Fruit fly (Drosophila melanogaster) whole organism, embryonic: Measurements from ENCODE around the gene NFAT.

Experiments used
- Atf-2 ChIP-seq: fragments of 200-800 bp; sonication (Bioruptor generic); optimal IDR thresholded peaks from 2 replicates; lab custom pipeline; 2016; ENCODE audit warnings: missing biosample characterization, missing genetic modification characterization
- BEAF-32 ChIP-seq: fragments of 200-800 bp; sonication (Bioruptor generic); optimal IDR thresholded peaks from 3 replicates; lab custom pipeline; 2017; ENCODE audit warnings: missing biosample characterization, missing genetic modification characterization, mild to moderate bottlenecking, moderate library complexity, missing genetic modification reagents
- BtbVII ChIP-seq: fragments of 200-800 bp; sonication (Bioruptor generic); optimal IDR thresholded peaks from 3 replicates; lab custom pipeline; 2017; ENCODE audit warnings: missing biosample characterization, mild to moderate bottlenecking, missing genetic modification characterization
- CG11093 ChIP-seq: fragments of 200-800 bp; sonication (Bioruptor generic); IDR thresholded peaks from 3 replicates; pipeline ENCODE4 v1.3.6; 2022; ENCODE audit warnings: missing biosample characterization, missing genetic modification characterization
- CG11504 ChIP-seq: fragments of 200-800 bp; sonication (Bioruptor generic); optimal IDR thresholded peaks from 3 replicates; lab custom pipeline; 2019; ENCODE audit warnings: missing biosample characterization, mild to moderate bottlenecking, missing genetic modification characterization, moderate library complexity
- CG11560 ChIP-seq: fragments of 200-800 bp; sonication (Bioruptor generic); IDR thresholded peaks from 3 replicates; pipeline ENCODE4 v1.3.6; 2022; ENCODE audit warnings: missing biosample characterization, missing genetic modification characterization
- CG13624 ChIP-seq: fragments of 200-800 bp; sonication (Bioruptor generic); optimal IDR thresholded peaks from 2 replicates; lab custom pipeline; 2016; ENCODE audit warnings: missing biosample characterization, missing genetic modification characterization
- CG14014 ChIP-seq: fragments of 200-800 bp; sonication (Bioruptor generic); IDR thresholded peaks from 2 replicates; pipeline ENCODE4 v1.3.6; 2022; ENCODE audit warnings: missing biosample characterization, missing genetic modification characterization
- CG1832 ChIP-seq: fragments of 200-800 bp; sonication (Bioruptor generic); optimal IDR thresholded peaks from 2 replicates; lab custom pipeline; 2017; ENCODE audit warnings: missing biosample characterization, mild to moderate bottlenecking, missing genetic modification characterization, inconsistent platforms
- CG3065 ChIP-seq: fragments of 200-800 bp; sonication (Bioruptor generic); optimal IDR thresholded peaks from 2 replicates; lab custom pipeline; 2016; ENCODE audit warnings: missing biosample characterization, missing genetic modification characterization
- CG43689 ChIP-seq: fragments of 200-800 bp; sonication (Bioruptor generic); IDR thresholded peaks from 2 replicates; pipeline ENCODE4 v1.3.6; 2022; ENCODE audit warnings: missing biosample characterization, missing genetic modification characterization
- CG4707 ChIP-seq: fragments of 200-800 bp; sonication (Bioruptor generic); optimal IDR thresholded peaks from 2 replicates; lab custom pipeline; 2018; ENCODE audit warnings: missing biosample characterization, mild to moderate bottlenecking, missing genetic modification characterization, moderate library complexity
- CG8359 ChIP-seq: fragments of 200-800 bp; sonication (Bioruptor generic); optimal IDR thresholded peaks from 2 replicates; lab custom pipeline; 2017; ENCODE audit warnings: missing biosample characterization, mild to moderate bottlenecking, missing genetic modification characterization, borderline replicate concordance
- CG8478 ChIP-seq: fragments of >200 bp; optimal IDR thresholded peaks from 2 replicates; lab custom pipeline; 2018
- CTCF ChIP-seq: fragments of 200-800 bp; sonication (Bioruptor generic); optimal IDR thresholded peaks from 2 replicates; lab custom pipeline; 2017; ENCODE audit warnings: missing biosample characterization, mild to moderate bottlenecking, missing genetic modification characterization, moderate library complexity
- CkIIα-i1 ChIP-seq: fragments of 200-800 bp; sonication (Bioruptor generic); IDR thresholded peaks from 2 replicates; pipeline ENCODE4 v1.3.6; 2022; ENCODE audit warnings: missing biosample characterization, missing genetic modification characterization
- D19A ChIP-seq: fragments of 200-800 bp; optimal IDR thresholded peaks from 3 replicates; lab custom pipeline; 2019; ENCODE audit warnings: missing biosample characterization, mild to moderate bottlenecking, missing genetic modification characterization, moderate library complexity
- Dref ChIP-seq: fragments of 200-800 bp; sonication (Bioruptor generic); IDR thresholded peaks from 2 replicates; pipeline ENCODE4 v1.3.6; 2022; ENCODE audit warnings: missing biosample characterization, missing genetic modification characterization
- Drgx ChIP-seq: fragments of 200-800 bp; sonication (Bioruptor generic); IDR thresholded peaks from 2 replicates; pipeline ENCODE4 v1.3.6; 2022; ENCODE audit warnings: missing biosample characterization, missing genetic modification characterization
- HLH3B ChIP-seq: fragments of 200-800 bp; sonication (Bioruptor generic); IDR thresholded peaks from 2 replicates; pipeline ENCODE4 v1.3.6; 2022; ENCODE audit warnings: missing biosample characterization, missing genetic modification characterization
- MBD-R2 ChIP-seq: fragments of 200-800 bp; sonication (Bioruptor generic); IDR thresholded peaks from 2 replicates; pipeline ENCODE4 v1.3.6; 2022; ENCODE audit warnings: missing biosample characterization, missing genetic modification characterization
- MESR4 ChIP-seq: fragments of 200-800 bp; sonication (Bioruptor generic); optimal IDR thresholded peaks from 2 replicates; lab custom pipeline; 2018; ENCODE audit warnings: missing biosample characterization, mild to moderate bottlenecking, missing genetic modification characterization, moderate library complexity
- Med ChIP-seq: fragments of 200-800 bp; sonication (Bioruptor generic); peaks from one replicate; lab custom pipeline; 2016; ENCODE audit warnings: missing biosample characterization, missing genetic modification characterization, mild to moderate bottlenecking, inconsistent platforms, moderate library complexity
- Neu2 ChIP-seq: fragments of 200-800 bp; sonication (Bioruptor generic); optimal IDR thresholded peaks from 3 replicates; lab custom pipeline; 2016; ENCODE audit warnings: missing biosample characterization, missing genetic modification characterization, borderline replicate concordance
- Pdp1 ChIP-seq, 2 experiments: fragments of 200-800 bp; sonication (Bioruptor generic); optimal IDR thresholded peaks; 3 replicates each; lab custom pipeline; 2016; ENCODE audit warnings: missing biosample characterization in 2 of 2, missing genetic modification characterization in 2 of 2, mild to moderate bottlenecking in 1 of 2, moderate library complexity in 1 of 2
- Rx ChIP-seq: fragments of 200-800 bp; sonication (Bioruptor generic); IDR thresholded peaks from 2 replicates; pipeline ENCODE4 v1.3.6; 2022; ENCODE audit warnings: missing biosample characterization, missing genetic modification characterization
- Side ChIP-seq: fragments of 200-800 bp; sonication (Bioruptor generic); optimal IDR thresholded peaks from 2 replicates; lab custom pipeline; 2016; ENCODE audit warnings: missing biosample characterization, missing genetic modification characterization
- Sry-δ ChIP-seq: fragments of 200-800 bp; sonication (Bioruptor generic); optimal IDR thresholded peaks from 2 replicates; lab custom pipeline; 2016; ENCODE audit warnings: missing biosample characterization, missing genetic modification characterization
- Tbp ChIP-seq: fragments of >200 bp; optimal IDR thresholded peaks from 2 replicates; lab custom pipeline; 2018; ENCODE audit warnings: missing biosample characterization, missing genetic modification characterization
- bab2 ChIP-seq: fragments of 200-800 bp; sonication (Bioruptor generic); optimal IDR thresholded peaks from 2 replicates; lab custom pipeline; 2016; ENCODE audit warnings: missing biosample characterization, missing genetic modification characterization
- bowl ChIP-seq: fragments of 200-800 bp; sonication (Bioruptor generic); IDR thresholded peaks from 2 replicates; pipeline ENCODE4 v1.3.6; 2022; ENCODE audit warnings: missing biosample characterization, missing genetic modification characterization
- cad ChIP-seq: fragments of >200 bp; optimal IDR thresholded peaks from 2 replicates; lab custom pipeline; 2017; ENCODE audit warnings: missing biosample characterization, missing genetic modification characterization
- cato ChIP-seq: fragments of 200-800 bp; sonication (Bioruptor generic); optimal IDR thresholded peaks from 2 replicates; lab custom pipeline; 2016; ENCODE audit warnings: missing biosample characterization, missing genetic modification characterization, borderline replicate concordance
- crp ChIP-seq, 2 experiments: fragments of 200-800 bp; sonication (Bioruptor generic); optimal IDR thresholded peaks; 2 replicates in 1 of 2; 3 replicates in 1 of 2; lab custom pipeline; 2017; ENCODE audit warnings: missing biosample characterization in 2 of 2, missing genetic modification characterization in 2 of 2, mild to moderate bottlenecking in 1 of 2, moderate library complexity in 1 of 2
- eve ChIP-seq, 2 experiments: fragments of >200 bp; optimal IDR thresholded peaks; 2 replicates each; lab custom pipeline; 2017; ENCODE audit warnings: missing biosample characterization in 2 of 2, missing genetic modification characterization in 2 of 2
- exex ChIP-seq: fragments of 200-800 bp; sonication (Bioruptor generic); optimal IDR thresholded peaks from 4 replicates; lab custom pipeline; 2018; ENCODE audit warnings: missing biosample characterization, mild to moderate bottlenecking, missing genetic modification characterization, moderate library complexity
- jing ChIP-seq: fragments of 200-800 bp; sonication (Bioruptor generic); optimal IDR thresholded peaks from 2 replicates; lab custom pipeline; 2018; ENCODE audit warnings: missing biosample characterization, mild to moderate bottlenecking, missing genetic modification characterization
- knrl ChIP-seq: fragments of 200-800 bp; sonication (Bioruptor generic); IDR thresholded peaks from 3 replicates; pipeline ENCODE4 v1.3.6; 2022; ENCODE audit warnings: missing biosample characterization, missing genetic modification characterization; ENCODE audit not compliant: partially characterized antibody
- lmd ChIP-seq: fragments of 200-800 bp; sonication (Bioruptor generic); IDR thresholded peaks from 2 replicates; pipeline ENCODE4 v1.3.6; 2022; ENCODE audit warnings: missing biosample characterization, missing genetic modification characterization
- pros ChIP-seq: fragments of 200-800 bp; sonication (Bioruptor generic); optimal IDR thresholded peaks from 3 replicates; lab custom pipeline; 2019; ENCODE audit warnings: missing biosample characterization, mild to moderate bottlenecking, missing genetic modification characterization, moderate library complexity
- pzg ChIP-seq: fragments of 200-800 bp; sonication (Bioruptor generic); optimal IDR thresholded peaks from 3 replicates; lab custom pipeline; 2018; ENCODE audit warnings: missing biosample characterization, mild to moderate bottlenecking, missing genetic modification characterization, moderate library complexity
- row ChIP-seq: fragments of 200-800 bp; sonication (Bioruptor generic); IDR thresholded peaks from 3 replicates; pipeline ENCODE4 v1.3.6; 2022; ENCODE audit warnings: missing biosample characterization, missing genetic modification characterization
- salm ChIP-seq: fragments of 200-800 bp; sonication (Bioruptor generic); optimal IDR thresholded peaks from 2 replicates; lab custom pipeline; 2018; ENCODE audit warnings: missing biosample characterization, mild to moderate bottlenecking, missing genetic modification characterization
- sd ChIP-seq: fragments of 200-800 bp; sonication (Bioruptor generic); optimal IDR thresholded peaks from 3 replicates; lab custom pipeline; 2018; ENCODE audit warnings: missing biosample characterization, mild to moderate bottlenecking, missing genetic modification characterization, moderate library complexity
- sens ChIP-seq: fragments of 200-800 bp; sonication (Bioruptor generic); peaks from one replicate; lab custom pipeline; 2016; ENCODE audit warnings: missing biosample characterization, missing genetic modification characterization
- sr ChIP-seq: fragments of 200-800 bp; sonication (Bioruptor generic); IDR thresholded peaks from 3 replicates; pipeline ENCODE4 v1.3.6; 2022; ENCODE audit warnings: missing biosample characterization, missing genetic modification characterization
- tap ChIP-seq: fragments of 200-800 bp; optimal IDR thresholded peaks from 3 replicates; lab custom pipeline; 2019; ENCODE audit warnings: missing biosample characterization, mild to moderate bottlenecking, missing genetic modification characterization, moderate library complexity
- tx ChIP-seq: fragments of 200-800 bp; sonication (Bioruptor generic); optimal IDR thresholded peaks from 2 replicates; lab custom pipeline; 2016; ENCODE audit warnings: missing biosample characterization, missing genetic modification characterization

Gene NFAT

DNA sequence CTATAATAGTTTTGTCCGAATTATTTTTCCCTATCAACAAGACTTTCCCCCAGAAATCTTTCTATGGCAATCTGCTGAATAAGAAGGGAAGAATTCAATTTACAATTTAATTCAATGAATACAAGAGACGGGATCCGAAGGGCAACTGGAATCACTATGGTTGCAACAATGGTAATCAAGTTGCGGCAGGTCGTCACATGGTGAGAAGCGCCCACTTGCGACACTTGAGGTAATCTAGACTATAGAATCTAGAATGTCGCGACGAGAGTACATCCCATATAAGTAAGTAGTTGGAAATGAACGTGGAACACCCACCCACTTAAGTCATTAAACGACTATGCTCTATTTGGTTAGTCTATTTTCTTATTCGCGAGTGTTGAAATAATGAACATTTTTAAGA, 57.4 kb downstream of the NFAT start (continued):
- no peak for TF ChIP-seq Rx (GFP tag; lab: Robert Waterston, UW)
- no peak for TF ChIP-seq CG8478 (lab: Kevin White, UChicago)
- no peak for TF ChIP-seq sd (tag; lab: Kevin White, UChicago)
- TF ChIP-seq exex: peak; percentile 51
- no peak for TF ChIP-seq CG14014 (GFP tag; lab: Robert Waterston, UW)
- TF ChIP-seq HLH3B (GFP tag; lab: Robert Waterston, UW): 0 out of 2 replicates have a peak, but pooled peaks have one; percentile 24
- TF ChIP-seq CG4707 (GFP tag; lab: Kevin White, UChicago): no peak
- 0 out of 3 replicates have a peak, but pooled peaks have one; percentile 5 for TF ChIP-seq row
- no peak for TF ChIP-seq cato
- TF ChIP-seq Drgx (GFP tag; lab: Robert Waterston, UW): no peak
- no peak for TF ChIP-seq jing
- no peak for TF ChIP-seq tap (tag; lab: Kevin White, UChicago)
- TF ChIP-seq CG8359 (GFP tag; lab: Kevin White, UChicago): no peak
- TF ChIP-seq CG43689 (GFP tag; lab: Robert Waterston, UW): no peak
- peak; percentile 75 for TF ChIP-seq Med
- TF ChIP-seq lmd (GFP tag; lab: Robert Waterston, UW): no peak
- TF ChIP-seq Tbp (GFP tag; lab: Kevin White, UChicago): no peak
- TF ChIP-seq tx (GFP tag; lab: Kevin White, UChicago): no peak
- TF ChIP-seq, all 482 proteins: peak for 17

DNA sequence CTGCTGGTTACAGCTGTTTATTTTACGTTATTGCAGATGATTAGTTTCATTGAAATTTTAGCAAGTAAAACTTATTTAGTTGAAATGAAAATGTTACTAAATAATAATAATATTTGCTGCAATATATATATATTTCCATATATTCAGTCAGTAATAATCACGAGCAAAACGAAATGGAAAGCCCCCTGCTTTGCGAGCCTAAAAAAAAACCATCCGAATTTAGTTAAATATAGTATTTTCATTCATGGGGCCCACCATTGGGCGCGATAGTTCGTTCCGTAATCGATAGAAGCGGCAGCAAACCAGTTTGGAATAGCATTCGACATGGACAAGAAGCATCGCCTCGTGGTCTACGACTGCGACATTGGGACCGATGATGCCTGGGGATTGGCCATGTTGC, 58.1 kb downstream of the NFAT start, which contains the start of gene CG11158:
TSS of gene CG11158 (plus strand) at position 301 of the 400 bp plus-strand sequence.
- peak in 1 of 2 experiments; percentile 30 for TF ChIP-seq crp (GFP tag; optimal IDR thresholded peaks at IDR 0.05; lab: Kevin White, UChicago)
- peak; percentile 42; the same call in 1 of the 2 replicates for TF ChIP-seq Dref (GFP tag; lab: Robert Waterston, UW)
- peak; percentile 2 for TF ChIP-seq MESR4
- TF ChIP-seq CG11560 (tag; lab: Robert Waterston, UW): no peak
- TF ChIP-seq pzg (GFP tag; lab: Kevin White, UChicago): peak; percentile 9
- TF ChIP-seq pros (GFP tag; lab: Kevin White, UChicago): no peak
- TF ChIP-seq cad (GFP tag; lab: Kevin White, UChicago): no peak
- TF ChIP-seq MBD-R2 (GFP tag; lab: Robert Waterston, UW): peak; percentile 25; the same call in 1 of the 2 replicates
- 0 out of 3 replicates have a peak, but pooled peaks have one; percentile 6 for TF ChIP-seq knrl
- TF ChIP-seq BtbVII (GFP tag; lab: Kevin White, UChicago): no peak
- peak; percentile 67 for TF ChIP-seq Med
- peak; percentile 30 for TF ChIP-seq BEAF-32
- TF ChIP-seq Sry-δ (GFP tag; lab: Kevin White, UChicago): peak; percentile 6
- TF ChIP-seq D19A (tag; lab: Kevin White, UChicago): peak; percentile 17
- TF ChIP-seq bowl (GFP tag; lab: Robert Waterston, UW): no peak

DNA sequence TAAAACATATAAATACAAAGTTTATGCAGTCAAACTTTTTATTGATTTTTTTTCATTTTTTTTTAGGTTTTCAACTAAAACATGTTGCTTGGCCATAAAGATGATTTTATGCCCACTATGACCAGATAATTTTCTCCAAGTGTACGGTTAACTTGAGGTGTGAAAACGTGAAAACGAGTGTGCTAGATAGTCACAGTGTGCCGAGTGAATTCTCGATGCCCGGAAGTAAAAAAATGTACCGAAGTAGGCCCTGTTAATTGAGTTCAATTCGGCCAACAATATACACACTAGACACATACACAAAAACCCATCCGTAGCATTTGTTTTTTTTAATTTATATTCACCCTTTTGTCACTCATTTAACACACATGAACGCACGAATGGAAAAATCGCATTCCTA, 67.4 kb downstream of the NFAT start, which contains the start of gene Nna1:
TSS of gene Nna1 (plus strand) at position 301 of the 400 bp plus-strand sequence.
- TF ChIP-seq CTCF (GFP tag; lab: Kevin White, UChicago) (no peak), sens (GFP tag; lab: Kevin White, UChicago) (peak; percentile 60)

DNA sequence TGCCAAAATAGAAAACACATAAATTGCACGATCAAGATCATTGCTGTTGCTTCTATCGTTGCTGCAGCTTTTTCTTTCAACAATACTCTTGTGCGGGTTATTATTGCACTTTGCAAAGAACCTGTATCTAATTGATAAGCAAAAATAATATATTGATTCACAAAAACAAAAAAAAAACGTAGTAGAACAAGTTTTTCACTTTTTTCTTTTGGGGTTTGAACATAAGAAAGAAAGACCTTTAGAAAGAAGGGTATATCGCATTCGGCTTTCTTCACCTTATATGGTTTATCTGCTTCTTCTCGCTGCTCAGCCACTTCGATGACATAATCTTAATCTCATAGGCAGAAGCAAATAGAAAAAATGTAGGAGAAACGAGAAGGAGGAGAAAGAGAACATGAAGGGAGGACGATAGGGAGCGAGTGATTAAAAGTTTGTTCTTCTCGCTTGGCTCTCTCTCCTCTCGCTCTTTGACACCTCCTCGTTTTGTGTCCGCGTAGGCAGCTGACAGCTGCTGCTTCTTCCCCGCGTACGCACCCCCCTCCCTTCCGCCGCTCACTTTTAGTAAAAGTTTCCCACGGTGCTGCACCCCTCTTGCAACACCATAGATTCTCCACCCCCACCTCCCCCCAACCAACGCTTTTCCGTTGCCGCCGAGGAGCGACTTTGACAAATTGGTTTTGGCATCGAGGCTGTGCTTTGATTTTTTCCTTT, 74.3 kb downstream of the NFAT start:
- TF ChIP-seq Pdp1 (GFP tag; optimal IDR thresholded peaks at IDR 0.05; lab: Kevin White, UChicago) (peak in 1 of 2 experiments; percentile 82), CG3065 (GFP tag; lab: Kevin White, UChicago) (no peak), Side (no peak), sr (GFP tag; lab: Robert Waterston, UW) (peak; percentile 84), CG11504 (tag; lab: Kevin White, UChicago) (peak; percentile 26), CG1832 (GFP tag; lab: Kevin White, UChicago) (no peak), Neu2 (no peak), salm (no peak), eve (GFP tag; optimal IDR thresholded peaks at IDR 0.05; lab: Kevin White, UChicago) (no peak), CG11093 (GFP tag; lab: Robert Waterston, UW) (no peak), CkIIα-i1 (no peak), Atf-2 (GFP tag; lab: Kevin White, UChicago) (no peak), CG13624 (GFP tag; lab: Kevin White, UChicago) (no peak), bab2 (no peak)
